Worm (Caenorhabditis elegans) whole organism, dauer: Measurements from ENCODE around the gene W08F4.13.
"Not testable (repeated sequence)": the region's sequence is repeated elsewhere in the genome, so short reads cannot be mapped to it uniquely, and the experiment has no call there.

Source experiments
- unc-62 ChIP-seq: sonication (generic microtip); optimal IDR thresholded peaks from 2 replicates; lab custom pipeline; 2017; ENCODE audit warnings: missing biosample characterization, missing genetic modification reagents, missing genetic modification characterization

W08F4.13 gene

ce11 chrII:582649-583048, 1.9 kb upstream of the W08F4.13 start, which contains the start of gene fbxb-14:
fbxb-14 (minus strand) TSS chrII:582749.
- TF ChIP-seq unc-62 (GFP tag; lab: Kevin White, UChicago): no peak

- no peak for TF ChIP-seq unc-62 (GFP tag; lab: Kevin White, UChicago)
Observed at ce11 chrII:587533-587932, 2.9 kb downstream of the W08F4.13 start, which contains the start of gene fbxb-34. fbxb-34 (plus strand) TSS chrII:587833.

- TF ChIP-seq unc-62 (GFP tag; lab: Kevin White, UChicago): no peak
Observed at ce11 chrII:591110-591509, 6.5 kb downstream of the W08F4.13 start, which contains the start of gene W08F4.10. W08F4.10 (minus strand) TSS chrII:591210.

ce11 chrII:593221-593620, 8.6 kb downstream of the W08F4.13 start, which contains the start of gene W08F4.1:
W08F4.1 (plus strand) TSS chrII:593521.
- not testable (repeated sequence) for TF ChIP-seq unc-62 (GFP tag; lab: Kevin White, UChicago)

ce11 chrII:596702-597101, 12.1 kb downstream of the W08F4.13 start:
- no peak for TF ChIP-seq unc-62 (GFP tag; lab: Kevin White, UChicago)

- TF ChIP-seq unc-62 (GFP tag; lab: Kevin White, UChicago): no peak
Observed at ce11 chrII:601305-601704, 16.7 kb downstream of the W08F4.13 start.

- no peak for TF ChIP-seq unc-62 (GFP tag; lab: Kevin White, UChicago)
Observed at ce11 chrII:602020-602419, 17.4 kb downstream of the W08F4.13 start, which contains the start of gene nhl-3. nhl-3 (minus strand) TSS chrII:602120.

ce11 chrII:602969-603368, 18.4 kb downstream of the W08F4.13 start:
- TF ChIP-seq unc-62 (GFP tag; lab: Kevin White, UChicago): no peak

- no peak for TF ChIP-seq unc-62 (GFP tag; lab: Kevin White, UChicago)
Observed at ce11 chrII:605267-605666, 20.7 kb downstream of the W08F4.13 start, which contains the start of gene W04H10.2. W04H10.2 (plus strand) TSS chrII:605567.

ce11 chrII:606033-606432, 21.4 kb downstream of the W08F4.13 start, which contains the start of gene W04H10.5:
W04H10.5 (plus strand) TSS chrII:606333.
- TF ChIP-seq unc-62 (GFP tag; lab: Kevin White, UChicago): no peak

- TF ChIP-seq unc-62 (GFP tag; lab: Kevin White, UChicago): no peak
Observed at ce11 chrII:608341-608740, 23.7 kb downstream of the W08F4.13 start, which contains the start of gene W04H10.6. W04H10.6 (minus strand) TSS chrII:608441.

ce11 chrII:608757-609156, 24.2 kb downstream of the W08F4.13 start, which contains the start of gene W04H10.1:
W04H10.1 (plus strand) TSS chrII:609057.
- TF ChIP-seq unc-62 (GFP tag; lab: Kevin White, UChicago): no peak

- not testable (repeated sequence) for TF ChIP-seq unc-62 (GFP tag; lab: Kevin White, UChicago)
Observed at ce11 chrII:612361-612760, 27.8 kb downstream of the W08F4.13 start, which contains the start of gene clec-118. clec-118 (minus strand) TSS chrII:612461.

- TF ChIP-seq unc-62 (GFP tag; lab: Kevin White, UChicago): no peak
Observed at ce11 chrII:614701-615100, 30.1 kb downstream of the W08F4.13 start.

ce11 chrII:621141-621540, 36.5 kb downstream of the W08F4.13 start:
- TF ChIP-seq unc-62 (GFP tag; lab: Kevin White, UChicago): no peak

ce11 chrII:622478-622877, 37.9 kb downstream of the W08F4.13 start:
- no peak for TF ChIP-seq unc-62 (GFP tag; lab: Kevin White, UChicago)

ce11 chrII:624443-624842, 39.8 kb downstream of the W08F4.13 start, which contains the start of gene T04B8.5:
T04B8.5 (minus strand) TSS chrII:624543.
- TF ChIP-seq unc-62 (GFP tag; lab: Kevin White, UChicago): no peak
